Worm (Caenorhabditis elegans) whole organism, late embryonic: ENCODE data around the gene fipr-21.

Experiments used
- C08G9.2 ChIP-seq: sonication (generic microtip); optimal IDR thresholded peaks from 2 replicates; lab custom pipeline; 2016; ENCODE audit warnings: mild to moderate bottlenecking, missing genetic modification characterization, moderate library complexity, missing compliant biosample characterization
- C38D4.7 ChIP-seq: fragments of 200-800 bp; sonication (Bioruptor generic); optimal IDR thresholded peaks from 2 replicates; lab custom pipeline; 2018; ENCODE audit warnings: mild to moderate bottlenecking, missing genetic modification characterization, moderate library complexity, missing compliant biosample characterization
- K02D7.2 ChIP-seq: sonication (generic microtip); optimal IDR thresholded peaks from 2 replicates; lab custom pipeline; 2017; ENCODE audit warnings: mild to moderate bottlenecking, missing genetic modification characterization, missing compliant biosample characterization
- T23F11.4 ChIP-seq: fragments of 200-800 bp; sonication (Bioruptor generic); optimal IDR thresholded peaks from 2 replicates; lab custom pipeline; 2018; ENCODE audit warnings: mild to moderate bottlenecking, missing genetic modification characterization, missing compliant biosample characterization
- Y22D7AL.16 ChIP-seq: sonication (generic microtip); optimal IDR thresholded peaks from 2 replicates; lab custom pipeline; 2016; ENCODE audit warnings: missing genetic modification characterization, missing compliant biosample characterization
- ama-1 ChIP-seq: fragments of 150-350 bp; optimal IDR thresholded peaks from 2 replicates; lab custom pipeline; 2014
- ceh-14 ChIP-seq: sonication (generic microtip); optimal IDR thresholded peaks from 2 replicates; lab custom pipeline; 2016; ENCODE audit warnings: missing genotype, missing genetic modification characterization, missing compliant biosample characterization
- ceh-19 ChIP-seq: fragments of 200-800 bp; sonication (Bioruptor generic); optimal IDR thresholded peaks from 2 replicates; lab custom pipeline; 2018; ENCODE audit warnings: mild to moderate bottlenecking, missing genetic modification characterization, missing compliant biosample characterization
- ceh-2 ChIP-seq: sonication (generic microtip); optimal IDR thresholded peaks from 2 replicates; lab custom pipeline; 2016; ENCODE audit warnings: missing genotype, missing genetic modification characterization, missing compliant biosample characterization
- ceh-22 ChIP-seq: sonication (generic microtip); optimal IDR thresholded peaks from 2 replicates; lab custom pipeline; 2017; ENCODE audit warnings: missing biosample characterization, missing genetic modification characterization
- ceh-24 ChIP-seq: sonication (generic microtip); optimal IDR thresholded peaks from 2 replicates; lab custom pipeline; 2016; ENCODE audit warnings: mild to moderate bottlenecking, missing genetic modification characterization, missing compliant biosample characterization
- ceh-30 ChIP-seq: fragments of 150-350 bp; optimal IDR thresholded peaks from 2 replicates; lab custom pipeline; 2014; ENCODE audit warnings: missing biosample characterization, missing genetic modification characterization
- ceh-34 ChIP-seq: sonication (generic microtip); optimal IDR thresholded peaks from 2 replicates; lab custom pipeline; 2016; ENCODE audit warnings: mild to moderate bottlenecking, missing genetic modification characterization, missing compliant biosample characterization
- ceh-45 ChIP-seq: fragments of 200-800 bp; sonication (Bioruptor generic); IDR thresholded peaks from 2 replicates; pipeline ENCODE4 v1.3.6; 2022; ENCODE audit warnings: missing genetic modification reagents, missing genetic modification characterization, missing compliant biosample characterization
- ceh-6 ChIP-seq: fragments of 200-800 bp; sonication (Bioruptor generic); optimal IDR thresholded peaks from 2 replicates; lab custom pipeline; 2018; ENCODE audit warnings: mild to moderate bottlenecking, missing genetic modification characterization, missing compliant biosample characterization
- che-1 ChIP-seq: sonication (generic microtip); optimal IDR thresholded peaks from 2 replicates; lab custom pipeline; 2016; ENCODE audit warnings: mild to moderate bottlenecking, missing genetic modification characterization, missing compliant biosample characterization
- fkh-10 ChIP-seq: fragments of 150-350 bp; optimal IDR thresholded peaks from 2 replicates; lab custom pipeline; 2014; ENCODE audit warnings: missing biosample characterization, missing genetic modification reagents, missing genetic modification characterization
- fkh-6 ChIP-seq: sonication (generic microtip); optimal IDR thresholded peaks from 2 replicates; lab custom pipeline; 2016; ENCODE audit warnings: missing genetic modification characterization, missing compliant biosample characterization
- gmeb-2 ChIP-seq: sonication (generic microtip); optimal IDR thresholded peaks from 2 replicates; lab custom pipeline; 2016; ENCODE audit warnings: missing genetic modification characterization, inconsistent platforms, missing compliant biosample characterization
- hlh-15 ChIP-seq: sonication (generic microtip); optimal IDR thresholded peaks from 2 replicates; lab custom pipeline; 2016; ENCODE audit warnings: missing genetic modification characterization, missing compliant biosample characterization
- hlh-6 ChIP-seq: sonication (generic microtip); optimal IDR thresholded peaks from 2 replicates; lab custom pipeline; 2016; ENCODE audit warnings: missing genotype, missing genetic modification characterization, missing compliant biosample characterization
- lim-6 ChIP-seq: sonication (generic microtip); optimal IDR thresholded peaks from 2 replicates; lab custom pipeline; 2016; ENCODE audit warnings: missing genetic modification characterization, missing compliant biosample characterization
- nhr-11 ChIP-seq: fragments of 150-350 bp; optimal IDR thresholded peaks from 2 replicates; lab custom pipeline; 2014; ENCODE audit warnings: missing biosample characterization, missing genetic modification characterization
- npax-4 ChIP-seq: sonication (generic microtip); optimal IDR thresholded peaks from 2 replicates; lab custom pipeline; 2016; ENCODE audit warnings: missing genetic modification characterization, missing compliant biosample characterization
- pat-9 ChIP-seq: fragments of 200-800 bp; sonication (Bioruptor generic); optimal IDR thresholded peaks from 2 replicates; lab custom pipeline; 2018; ENCODE audit warnings: mild to moderate bottlenecking, missing genetic modification characterization, moderate library complexity, missing compliant biosample characterization
- pax-1 ChIP-seq: fragments of 150-350 bp; optimal IDR thresholded peaks from 2 replicates; lab custom pipeline; 2014; ENCODE audit warnings: missing biosample characterization, missing genetic modification characterization
- pha-2 ChIP-seq: sonication (generic microtip); optimal IDR thresholded peaks from 2 replicates; lab custom pipeline; 2017; ENCODE audit warnings: mild to moderate bottlenecking, missing genetic modification characterization, missing compliant biosample characterization
- ref-2 ChIP-seq: sonication (generic microtip); optimal IDR thresholded peaks from 2 replicates; lab custom pipeline; 2016; ENCODE audit warnings: missing genetic modification characterization, missing compliant biosample characterization
- rnt-1 ChIP-seq: sonication (generic microtip); optimal IDR thresholded peaks from 2 replicates; lab custom pipeline; 2016; ENCODE audit warnings: missing genetic modification characterization, missing compliant biosample characterization
- sox-2 ChIP-seq: fragments of 200-800 bp; sonication (Bioruptor generic); IDR thresholded peaks from 2 replicates; pipeline ENCODE4 v1.3.6; 2022; ENCODE audit warnings: missing genetic modification reagents, missing genetic modification characterization, missing compliant biosample characterization
- sox-4 ChIP-seq: sonication (generic microtip); optimal IDR thresholded peaks from 2 replicates; lab custom pipeline; 2017; ENCODE audit warnings: mild to moderate bottlenecking, missing genetic modification characterization, inconsistent platforms, missing compliant biosample characterization
- tbx-7 ChIP-seq: sonication (generic microtip); optimal IDR thresholded peaks from 2 replicates; lab custom pipeline; 2016; ENCODE audit warnings: missing genotype, missing genetic modification characterization, missing compliant biosample characterization
- ttx-3 ChIP-seq: sonication (generic microtip); optimal IDR thresholded peaks from 2 replicates; lab custom pipeline; 2016; ENCODE audit warnings: missing genetic modification reagents, missing genetic modification characterization, missing compliant biosample characterization
- unc-3 ChIP-seq, 2 experiments: fragments of 200-800 bp in 1 of 2; sonication (Bioruptor generic) in 1 of 2; sonication (generic microtip) in 1 of 2; conservative IDR thresholded peaks in 1 of 2; optimal IDR thresholded peaks in 1 of 2; 2 replicates each; pipeline versions ENCODE4 v1.3.6 to Lab custom; 2016 to 2022; ENCODE audit warnings: missing compliant biosample characterization in 2 of 2, missing genetic modification characterization in 2 of 2, missing genetic modification reagents in 1 of 2
- unc-42 ChIP-seq: sonication (generic microtip); optimal IDR thresholded peaks from 2 replicates; lab custom pipeline; 2016; ENCODE audit warnings: missing genotype, missing genetic modification characterization, missing compliant biosample characterization
- unc-86 ChIP-seq: sonication (generic microtip); optimal IDR thresholded peaks from 2 replicates; lab custom pipeline; 2016; ENCODE audit warnings: missing genetic modification characterization, missing compliant biosample characterization

Gene fipr-21

DNA sequence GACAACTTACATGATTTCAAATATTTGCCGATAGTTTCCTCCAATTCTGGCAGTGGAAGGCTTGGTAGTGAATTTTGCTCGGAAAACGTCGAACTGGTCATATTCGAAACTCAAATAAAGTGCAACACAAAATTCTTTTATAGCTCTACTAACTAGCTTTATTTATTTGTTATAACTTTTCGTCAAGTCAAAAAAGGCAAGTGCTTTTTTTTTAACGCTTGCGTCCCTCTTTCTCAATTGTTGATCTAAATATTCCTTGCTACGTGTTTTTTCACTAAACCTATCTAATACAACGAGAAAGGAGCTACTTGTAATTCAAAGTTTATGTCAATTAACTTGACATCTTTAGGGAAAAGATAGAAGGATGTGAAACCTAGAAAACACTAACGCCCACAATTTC is 6.0 kb downstream of the fipr-21 start, which contains the start of gene F41E7.6:
F41E7.6 (minus strand) TSS at position 101 of the 400 bp plus-strand sequence.
- TF ChIP-seq ceh-6 (GFP tag; lab: Kevin White, UChicago) (no peak), sox-4 (tag; lab: Kevin White, UChicago) (no peak), ttx-3 (tag; lab: Kevin White, UChicago) (no peak), pat-9 (tag; lab: Kevin White, UChicago) (no peak), che-1 (tag; lab: Kevin White, UChicago) (no peak), C38D4.7 (no peak), ceh-45 (no peak), T23F11.4 (GFP tag; lab: Kevin White, UChicago) (no peak), unc-86 (tag; lab: Kevin White, UChicago) (no peak), pha-2 (tag; lab: Kevin White, UChicago) (no peak), ref-2 (tag; lab: Kevin White, UChicago) (no peak), K02D7.2 (tag; lab: Kevin White, UChicago) (no peak), hlh-15 (no peak), ceh-24 (tag; lab: Kevin White, UChicago) (no peak), fkh-6 (tag; lab: Kevin White, UChicago) (no peak)

DNA sequence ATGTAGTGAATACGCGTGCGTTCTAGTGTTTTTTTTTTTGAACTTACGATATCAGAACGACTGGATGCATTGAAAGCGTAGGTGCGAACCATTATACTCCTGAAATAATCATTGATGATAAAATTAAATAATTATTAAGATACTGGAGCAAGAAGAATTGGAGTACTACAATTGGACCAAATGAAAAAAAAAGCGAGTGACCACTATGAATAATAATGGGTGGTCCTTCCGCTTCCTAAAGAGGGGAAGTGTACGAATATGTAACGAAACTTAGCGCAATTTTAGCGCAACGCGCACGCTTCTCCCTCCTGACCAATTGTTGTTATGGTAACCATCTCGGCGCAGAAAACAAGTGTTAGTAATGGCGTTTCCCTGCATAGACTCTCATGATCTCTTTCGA is 11.6 kb downstream of the fipr-21 start, which contains the start of gene F41E7.9:
F41E7.9 (minus strand) TSS at position 101 of the 400 bp plus-strand sequence.
- TF ChIP-seq nhr-11 (no peak), pax-1 (no peak), ceh-34 (tag; lab: Kevin White, UChicago) (no peak), pha-2 (tag; lab: Kevin White, UChicago) (no peak), sox-4 (tag; lab: Kevin White, UChicago) (no peak), Y22D7AL.16 (tag; lab: Kevin White, UChicago) (no peak), hlh-15 (no peak), fkh-10 (GFP tag; lab: Kevin White, UChicago) (no peak), ceh-6 (GFP tag; lab: Kevin White, UChicago) (no peak), unc-3 (GFP tag; conservative IDR thresholded peaks at IDR 0.05; lab: Robert Waterston, UW) (no peak), unc-3 (tag; optimal IDR thresholded peaks at IDR 0.05; lab: Kevin White, UChicago) (no peak), rnt-1 (tag; lab: Kevin White, UChicago) (no peak), ceh-19 (GFP tag; lab: Kevin White, UChicago) (no peak), ceh-45 (no peak), npax-4 (tag; lab: Kevin White, UChicago) (no peak), pat-9 (tag; lab: Kevin White, UChicago) (no peak), ceh-22 (tag; lab: Kevin White, UChicago) (no peak)

DNA sequence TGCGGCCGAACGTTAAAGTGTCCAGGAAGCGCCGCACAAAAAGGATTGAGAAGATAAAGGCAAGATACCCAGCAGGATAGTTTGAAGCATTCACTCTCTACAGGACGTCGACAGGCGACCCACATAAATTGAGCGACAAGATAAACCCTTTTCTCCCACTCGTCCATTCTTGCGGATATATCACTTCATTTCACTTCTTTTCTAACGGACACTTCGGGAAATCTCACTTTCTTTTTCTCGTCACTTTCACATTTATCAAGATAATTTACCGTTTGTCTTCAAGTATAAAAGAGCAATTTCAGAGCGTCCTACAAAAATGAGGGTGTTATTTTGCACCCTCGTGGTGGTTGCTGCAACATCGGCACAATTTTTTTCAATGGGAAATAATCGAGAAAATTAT is 13.2 kb downstream of the fipr-21 start, which contains the start of gene R07E3.6:
R07E3.6 (plus strand) TSS at position 158 of the 400 bp plus-strand sequence.
- TF ChIP-seq ama-1 (lab: Kevin White, UChicago) (no peak), ceh-30 (tag; lab: Kevin White, UChicago) (no peak), hlh-15 (no peak), unc-42 (no peak), pat-9 (tag; lab: Kevin White, UChicago) (no peak), ceh-14 (tag; lab: Kevin White, UChicago) (no peak), sox-2 (GFP tag; lab: Robert Waterston, UW) (no peak), che-1 (tag; lab: Kevin White, UChicago) (no peak)

DNA sequence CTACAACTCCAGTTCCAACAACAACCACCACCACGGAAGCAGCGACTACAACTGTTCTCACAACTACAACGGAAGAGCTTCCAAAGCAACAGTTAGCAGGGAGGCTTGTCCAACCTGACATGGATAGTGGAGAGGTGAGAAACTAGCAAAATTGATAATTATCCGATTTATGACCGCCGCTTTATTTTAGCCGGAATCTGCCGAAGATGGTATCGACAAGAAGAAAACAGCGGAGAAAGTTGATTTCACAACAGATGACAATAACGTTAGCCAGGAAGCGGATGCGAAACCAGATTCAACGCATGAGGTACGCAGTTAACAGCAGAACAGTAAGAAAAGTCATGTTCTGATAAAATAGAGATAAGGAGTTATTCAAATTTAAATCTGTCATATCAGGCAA is 14.1 kb downstream of the fipr-21 start:
- TF ChIP-seq ceh-14 (tag; lab: Kevin White, UChicago) (no peak), lim-6 (no peak), pat-9 (tag; lab: Kevin White, UChicago) (no peak), tbx-7 (tag; lab: Kevin White, UChicago) (no peak), C08G9.2 (no peak), ceh-2 (no peak), gmeb-2 (tag; lab: Kevin White, UChicago) (no peak), hlh-6 (tag; lab: Kevin White, UChicago) (no peak)
- TF ChIP-seq, all 69 proteins: peak for 0
